Fruit fly (Drosophila melanogaster) whole organism, adult: ENCODE data around the gene Spn.
A peak's percentile ranks its signal among the peaks of the same experiment; 100 is the strongest.

Source experiments
- CG11617 ChIP-seq: fragments of 200-800 bp; sonication (Bioruptor generic); optimal IDR thresholded peaks from 2 replicates; lab custom pipeline; 2017; ENCODE audit warnings: mild to moderate bottlenecking, missing biosample characterization, missing genetic modification reagents, missing genetic modification characterization
- CG12768 ChIP-seq: fragments of 200-800 bp; sonication (Bioruptor generic); optimal IDR thresholded peaks from 2 replicates; lab custom pipeline; 2017; ENCODE audit warnings: missing biosample characterization, missing genetic modification characterization, mild to moderate bottlenecking, moderate library complexity, missing genetic modification reagents
- CG14711 ChIP-seq: fragments of 200-800 bp; sonication (Bioruptor generic); optimal IDR thresholded peaks from 2 replicates; lab custom pipeline; 2018; ENCODE audit warnings: missing biosample characterization, mild to moderate bottlenecking, missing genetic modification characterization, moderate library complexity
- CG1620 ChIP-seq: fragments of 200-800 bp; sonication (Bioruptor generic); optimal IDR thresholded peaks from 2 replicates; lab custom pipeline; 2016; ENCODE audit warnings: missing biosample characterization, missing genetic modification characterization
- CG33017 ChIP-seq: fragments of 200-800 bp; sonication (Bioruptor generic); optimal IDR thresholded peaks from 2 replicates; lab custom pipeline; 2018; ENCODE audit warnings: missing biosample characterization, mild to moderate bottlenecking, missing genetic modification characterization, moderate library complexity
- CG5204 ChIP-seq: fragments of 200-800 bp; sonication (Bioruptor generic); optimal IDR thresholded peaks from 2 replicates; lab custom pipeline; 2016; ENCODE audit warnings: missing biosample characterization, missing genetic modification characterization
- CG7045 ChIP-seq: fragments of 200-800 bp; sonication (Bioruptor generic); optimal IDR thresholded peaks from 2 replicates; lab custom pipeline; 2017; ENCODE audit warnings: missing biosample characterization, mild to moderate bottlenecking, missing genetic modification characterization
- CG7101 ChIP-seq: fragments of 200-800 bp; sonication (Bioruptor generic); optimal IDR thresholded peaks from 2 replicates; lab custom pipeline; 2018; ENCODE audit warnings: missing biosample characterization, mild to moderate bottlenecking, missing genetic modification characterization, moderate library complexity
- Clk ChIP-seq: fragments of 200-800 bp; sonication (Bioruptor generic); optimal IDR thresholded peaks from 2 replicates; lab custom pipeline; 2017; ENCODE audit warnings: missing biosample characterization, missing genetic modification characterization
- Crg-1 ChIP-seq: fragments of 200-800 bp; sonication (Bioruptor generic); optimal IDR thresholded peaks from 2 replicates; lab custom pipeline; 2016; ENCODE audit warnings: missing biosample characterization, missing genetic modification characterization
- Hr96 ChIP-seq: fragments of 200-800 bp; sonication (Bioruptor generic); optimal IDR thresholded peaks from 2 replicates; lab custom pipeline; 2016; ENCODE audit warnings: missing biosample characterization, missing genetic modification characterization
- Mnt ChIP-seq: fragments of 200-800 bp; sonication (Bioruptor generic); optimal IDR thresholded peaks from 2 replicates; lab custom pipeline; 2016; ENCODE audit warnings: missing biosample characterization, mild to moderate bottlenecking, missing genetic modification characterization
- bab1 ChIP-seq: fragments of 200-800 bp; sonication (Bioruptor generic); optimal IDR thresholded peaks from 3 replicates; lab custom pipeline; 2019; ENCODE audit warnings: missing biosample characterization, mild to moderate bottlenecking, missing genetic modification characterization, moderate library complexity
- cic ChIP-seq: fragments of 200-800 bp; sonication (Bioruptor generic); optimal IDR thresholded peaks from 2 replicates; lab custom pipeline; 2017; ENCODE audit warnings: missing biosample characterization, mild to moderate bottlenecking, missing genetic modification characterization, moderate library complexity
- cnc ChIP-seq, 2 experiments: fragments of >200 bp; optimal IDR thresholded peaks; 2 replicates each; lab custom pipeline; 2017
- kay ChIP-seq: fragments of 200-800 bp; sonication (Bioruptor generic); peaks from one replicate; lab custom pipeline; 2016; ENCODE audit warnings: missing biosample characterization, missing genetic modification characterization, borderline replicate concordance
- ovo ChIP-seq: fragments of 200-800 bp; sonication (Bioruptor generic); optimal IDR thresholded peaks from 2 replicates; lab custom pipeline; 2016; ENCODE audit warnings: missing biosample characterization, missing genetic modification characterization
- pad ChIP-seq: fragments of 200-800 bp; sonication (Bioruptor generic); optimal IDR thresholded peaks from 3 replicates; lab custom pipeline; 2017; ENCODE audit warnings: missing biosample characterization, missing genetic modification characterization, mild to moderate bottlenecking, moderate library complexity, missing genetic modification reagents
- tj ChIP-seq: fragments of 200-800 bp; sonication (Bioruptor generic); optimal IDR thresholded peaks from 3 replicates; lab custom pipeline; 2017; ENCODE audit warnings: missing biosample characterization, mild to moderate bottlenecking, missing genetic modification characterization, moderate library complexity
- toe ChIP-seq: fragments of 200-800 bp; sonication (Bioruptor generic); optimal IDR thresholded peaks from 2 replicates; lab custom pipeline; 2016; ENCODE audit warnings: missing biosample characterization, missing genetic modification characterization

Gene Spn

dm6 chr3L:2515197-2515596 lies 38.9 kb downstream of the Spn start:
- TF ChIP-seq Crg-1 (GFP tag; lab: Kevin White, UChicago) (no peak), CG12768 (no peak), Hr96 (GFP tag; lab: Kevin White, UChicago) (no peak), CG5204 (GFP tag; lab: Kevin White, UChicago) (no peak), bab1 (GFP tag; lab: Kevin White, UChicago) (no peak), toe (GFP tag; lab: Kevin White, UChicago) (no peak)

DNA sequence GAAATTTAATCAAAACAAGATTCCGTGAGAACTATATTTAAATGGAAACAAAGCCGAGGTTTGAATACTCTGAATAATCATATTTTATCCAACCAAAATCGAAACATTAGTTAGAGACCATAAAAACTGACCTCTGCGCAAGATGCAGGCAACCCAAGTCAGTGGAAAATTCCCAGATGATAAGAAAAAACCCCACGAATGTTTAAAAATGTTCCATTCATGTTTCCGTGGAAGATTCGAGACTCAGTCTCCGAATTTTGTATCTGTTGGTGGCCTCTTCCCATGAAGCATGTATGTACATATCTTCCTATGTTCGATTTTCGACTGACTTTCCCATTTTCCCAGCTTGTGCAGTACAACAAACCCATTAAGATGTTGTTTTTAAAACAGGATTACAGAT lies 49.3 kb downstream of the Spn start:
- TF ChIP-seq tj (no peak), Crg-1 (GFP tag; lab: Kevin White, UChicago) (no peak), CG14711 (tag; lab: Kevin White, UChicago) (no peak), CG11617 (GFP tag; lab: Kevin White, UChicago) (no peak), cnc (optimal IDR thresholded peaks at IDR 0.05; lab: Kevin White, UChicago) (no peak), cic (GFP tag; lab: Kevin White, UChicago) (no peak), CG1620 (no peak), CG7101 (tag; lab: Kevin White, UChicago) (no peak), Clk (GFP tag; lab: Kevin White, UChicago) (no peak), bab1 (GFP tag; lab: Kevin White, UChicago) (no peak), CG12768 (no peak), CG5204 (GFP tag; lab: Kevin White, UChicago) (no peak), toe (GFP tag; lab: Kevin White, UChicago) (no peak)

dm6 chr3L:2504031-2504615 lies 50.0 kb downstream of the Spn start:
- no peak for TF ChIP-seq tj
- no peak for TF ChIP-seq Crg-1 (GFP tag; lab: Kevin White, UChicago)
- no peak for TF ChIP-seq kay
- TF ChIP-seq Mnt (GFP tag; lab: Kevin White, UChicago): no peak
- no peak for TF ChIP-seq CG33017 (tag; lab: Kevin White, UChicago)
- TF ChIP-seq cic (GFP tag; lab: Kevin White, UChicago): peak; percentile 85

DNA sequence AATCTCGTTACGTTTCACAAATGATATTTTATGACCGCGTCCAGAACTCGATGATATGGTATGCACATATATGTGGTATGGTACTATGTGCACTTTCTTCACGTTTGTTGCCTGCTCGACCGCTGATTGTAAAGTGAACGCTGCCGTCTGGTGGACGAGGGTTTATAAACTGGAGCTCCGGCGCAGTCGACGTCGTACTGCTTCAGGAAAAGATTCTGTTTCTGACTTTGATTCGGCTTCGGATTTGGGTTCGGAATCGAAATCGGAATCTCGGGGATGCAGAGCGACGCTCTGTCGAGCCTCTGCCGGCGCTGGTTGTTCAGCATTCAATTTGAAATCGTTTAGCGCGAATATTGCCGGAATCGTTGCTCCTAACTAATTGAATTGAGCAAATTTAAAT lies 50.6 kb downstream of the Spn start, which contains the start of gene CG16758:
TSS of gene CG16758 (minus strand) at position 142 of the 400 bp plus-strand sequence.
- TF ChIP-seq pad (no peak), cnc (optimal IDR thresholded peaks at IDR 0.05; lab: Kevin White, UChicago) (no peak), Clk (GFP tag; lab: Kevin White, UChicago) (no peak), CG7045 (GFP tag; lab: Kevin White, UChicago) (no peak), CG1620 (no peak), CG14711 (tag; lab: Kevin White, UChicago) (no peak), tj (no peak), Hr96 (GFP tag; lab: Kevin White, UChicago) (no peak), cic (GFP tag; lab: Kevin White, UChicago) (no peak), CG12768 (no peak)

- TF ChIP-seq CG12768 (no peak), kay (peak; percentile 71), toe (GFP tag; lab: Kevin White, UChicago) (no peak), ovo (no peak), CG11617 (GFP tag; lab: Kevin White, UChicago) (no peak), Hr96 (GFP tag; lab: Kevin White, UChicago) (no peak), CG33017 (tag; lab: Kevin White, UChicago) (no peak)
Measured at dm6 chr3L:2501764-2502163, 52.3 kb downstream of the Spn start.

DNA sequence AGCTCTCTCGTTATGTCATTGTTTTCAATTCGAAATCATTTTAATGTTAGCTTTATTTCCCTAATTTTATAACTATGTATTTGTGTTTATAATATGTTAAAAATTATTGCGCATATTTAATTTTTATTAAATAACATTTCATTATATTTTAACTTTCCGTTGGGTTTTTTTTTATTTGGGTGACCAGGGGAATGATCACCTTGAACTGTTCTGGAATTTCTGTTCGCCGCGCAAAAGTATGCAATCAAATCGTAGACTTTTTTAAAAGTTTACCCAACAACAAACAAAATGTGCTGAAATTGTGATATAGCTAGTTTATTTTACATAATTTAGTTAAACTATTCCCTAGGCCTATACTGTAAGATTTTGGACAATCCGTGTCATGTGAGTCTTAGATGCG lies 55.0 kb downstream of the Spn start:
- TF ChIP-seq kay (peak; percentile 90), bab1 (GFP tag; lab: Kevin White, UChicago) (no peak), Hr96 (GFP tag; lab: Kevin White, UChicago) (no peak), CG5204 (GFP tag; lab: Kevin White, UChicago) (no peak), pad (peak; percentile 18)

dm6 chr3L:2494183-2494541 lies 59.9 kb downstream of the Spn start:
- TF ChIP-seq CG5204 (GFP tag; lab: Kevin White, UChicago) (peak; percentile 94), Crg-1 (GFP tag; lab: Kevin White, UChicago) (peak; percentile 76), Hr96 (GFP tag; lab: Kevin White, UChicago) (peak; percentile 97), bab1 (GFP tag; lab: Kevin White, UChicago) (peak; percentile 92), Clk (GFP tag; lab: Kevin White, UChicago) (peak; percentile 96), CG1620 (peak; percentile 81), cic (GFP tag; lab: Kevin White, UChicago) (peak; percentile 94), kay (peak; percentile 98), CG33017 (tag; lab: Kevin White, UChicago) (peak; percentile 96), CG14711 (tag; lab: Kevin White, UChicago) (peak; percentile 94), cnc (optimal IDR thresholded peaks at IDR 0.05; lab: Kevin White, UChicago) (no peak), CG7101 (tag; lab: Kevin White, UChicago) (peak; percentile 96), ovo (peak; percentile 72), CG7045 (GFP tag; lab: Kevin White, UChicago) (peak; percentile 98), toe (GFP tag; lab: Kevin White, UChicago) (peak; percentile 93), pad (peak; percentile 88), CG12768 (peak; percentile 99), tj (peak; percentile 78), Mnt (GFP tag; lab: Kevin White, UChicago) (peak; percentile 90), CG11617 (GFP tag; lab: Kevin White, UChicago) (peak; percentile 98)
